Worm (Caenorhabditis elegans): Measurements from ENCODE around the gene F44A6.4.

Gene F44A6.4

DNA sequence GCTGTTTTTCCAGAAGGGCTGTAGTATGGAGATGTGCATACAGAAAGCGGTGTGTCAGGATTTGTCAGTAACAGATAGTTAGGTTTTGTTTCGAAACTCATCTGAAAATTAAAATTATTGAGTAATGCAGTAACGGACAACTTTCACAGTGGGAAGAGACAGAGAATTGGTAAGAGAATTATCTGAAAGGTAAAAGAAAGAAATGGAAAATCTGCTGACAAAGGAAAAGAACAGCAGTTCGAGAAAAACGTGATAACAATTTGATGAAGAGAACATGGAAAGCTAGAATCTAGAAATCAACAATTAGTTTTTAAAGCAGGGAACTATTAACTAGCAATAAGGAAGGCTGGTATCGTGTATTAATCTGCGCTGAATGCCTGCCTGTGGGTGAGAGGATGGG, 10.0 kb downstream of the F44A6.4 start, which contains the start of gene sex-1:
Gene sex-1, minus strand, starts transcription at position 101 of the 400 bp plus-strand sequence.
- TF ChIP-seq sdz-38 (tag; optimal IDR thresholded peaks at IDR 0.05) (no peak), F22D6.2 (tag; optimal IDR thresholded peaks at IDR 0.05) (no peak), T07F8.4 (tag; optimal IDR thresholded peaks at IDR 0.05) (no peak), hlh-26 (GFP tag; conservative IDR thresholded peaks at IDR 0.05) (no peak), akir-1 (GFP tag; optimal IDR thresholded peaks at IDR 0.05) (no peak), lsl-1 (GFP tag; optimal IDR thresholded peaks at IDR 0.05) (no peak), lin-40 (tag; optimal IDR thresholded peaks at IDR 0.05) (no peak), mxl-1 (tag; optimal IDR thresholded peaks at IDR 0.05) (no peak), bed-1 (GFP tag; IDR thresholded peaks at IDR 0.05) (no peak), tlf-1 (GFP tag; optimal IDR thresholded peaks at IDR 0.05) (no peak), rec-8 (tag; optimal IDR thresholded peaks at IDR 0.05) (no peak), lsy-27 (tag; optimal IDR thresholded peaks at IDR 0.05; ENCODE audit: borderline replicate concordance, insufficient read depth) (no peak), gei-17 (GFP tag; optimal IDR thresholded peaks at IDR 0.05) (no peak), B0035.1 (tag; optimal IDR thresholded peaks at IDR 0.05) (no peak), madf-8 (GFP tag; conservative IDR thresholded peaks at IDR 0.05) (no peak), ceh-100 (GFP tag; IDR thresholded peaks at IDR 0.05) (no peak)

DNA sequence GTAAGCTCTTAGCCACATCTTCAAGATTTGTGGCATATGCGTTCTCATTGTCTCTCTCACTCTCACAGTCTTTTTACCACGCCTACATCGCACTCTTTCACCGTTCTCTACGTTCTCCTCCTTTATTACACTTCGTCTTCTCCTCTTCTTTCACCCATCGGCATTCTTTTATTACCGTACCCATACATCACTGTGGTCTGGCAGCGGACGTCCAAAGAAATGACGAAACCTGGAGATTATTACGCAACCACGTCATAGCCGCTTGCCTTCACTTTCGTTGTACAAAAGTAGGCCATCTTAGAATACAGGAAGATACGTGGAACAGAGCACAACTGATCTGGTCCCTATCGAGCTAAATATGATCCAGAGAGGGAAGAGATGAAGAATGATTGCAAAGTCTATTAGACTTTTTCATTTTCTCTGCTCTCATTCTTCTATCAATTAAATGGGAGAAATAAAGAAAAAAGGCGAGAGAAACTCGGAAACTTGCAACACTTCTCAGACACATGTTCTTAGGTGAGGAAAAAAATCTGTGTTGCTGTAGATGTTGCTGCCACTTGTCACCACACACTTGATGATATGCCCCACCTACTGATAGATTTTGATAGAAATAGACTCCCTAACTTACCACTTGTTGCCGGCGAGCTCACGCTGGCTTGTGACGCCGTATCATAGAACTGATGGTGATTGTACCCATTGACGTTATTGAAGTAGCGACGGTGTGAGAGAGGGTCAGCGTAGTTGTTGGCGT, 10.8 kb downstream of the F44A6.4 start:
- TF ChIP-seq unc-62 (GFP tag; optimal IDR thresholded peaks at IDR 0.05) (peak; percentile 27), repo-1 (tag; optimal IDR thresholded peaks at IDR 0.05) (no peak)

DNA sequence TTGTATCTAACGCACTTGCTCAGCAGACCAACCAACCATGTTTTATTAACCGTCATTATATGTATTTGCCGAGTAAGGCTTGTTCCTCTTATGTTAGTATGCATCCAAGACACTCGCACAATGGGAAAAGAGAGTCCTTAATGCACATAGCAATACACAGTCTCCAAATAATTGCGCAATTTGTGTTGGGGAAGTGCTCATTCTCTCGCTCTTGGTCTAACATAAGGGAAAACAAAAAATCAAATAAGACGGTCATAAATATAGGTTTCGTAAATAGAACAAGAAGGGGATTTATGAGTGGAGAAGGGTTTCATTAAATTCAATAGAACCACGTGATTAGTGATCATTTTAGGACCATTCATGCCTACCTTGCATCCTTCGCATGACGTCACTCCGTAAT, 11.8 kb downstream of the F44A6.4 start:
- TF ChIP-seq bed-1 (GFP tag; IDR thresholded peaks at IDR 0.05) (no peak), egrh-3 (GFP tag; IDR thresholded peaks at IDR 0.05) (no peak), lsl-1 (GFP tag; optimal IDR thresholded peaks at IDR 0.05) (no peak), Y53G8AR.9 (GFP tag; conservative IDR thresholded peaks at IDR 0.05) (no peak), B0261.1 (tag; optimal IDR thresholded peaks at IDR 0.05) (no peak), F22D6.2 (tag; optimal IDR thresholded peaks at IDR 0.05) (no peak), F49E8.2 (tag; optimal IDR thresholded peaks at IDR 0.05; ENCODE audit: insufficient read depth) (no peak), unc-62 (GFP tag; optimal IDR thresholded peaks at IDR 0.05) (no peak), ccch-3 (GFP tag; optimal IDR thresholded peaks at IDR 0.05) (no peak), athp-1 (tag; optimal IDR thresholded peaks at IDR 0.05) (no peak), zim-3 (tag; optimal IDR thresholded peaks at IDR 0.05) (no peak), madf-10 (tag; optimal IDR thresholded peaks at IDR 0.05) (no peak), chd-7 (tag; optimal IDR thresholded peaks at IDR 0.05) (no peak), ama-1 (optimal IDR thresholded peaks at IDR 0.05) (no peak), ama-1 (GFP tag; optimal IDR thresholded peaks at IDR 0.05) (no peak), hmg-20 (GFP tag; IDR thresholded peaks at IDR 0.05) (no peak), nhr-179 (tag; optimal IDR thresholded peaks at IDR 0.05) (no peak), F33H1.4 (GFP tag; IDR thresholded peaks at IDR 0.05) (no peak), ceh-91 (GFP tag; IDR thresholded peaks at IDR 0.05) (no peak)

DNA sequence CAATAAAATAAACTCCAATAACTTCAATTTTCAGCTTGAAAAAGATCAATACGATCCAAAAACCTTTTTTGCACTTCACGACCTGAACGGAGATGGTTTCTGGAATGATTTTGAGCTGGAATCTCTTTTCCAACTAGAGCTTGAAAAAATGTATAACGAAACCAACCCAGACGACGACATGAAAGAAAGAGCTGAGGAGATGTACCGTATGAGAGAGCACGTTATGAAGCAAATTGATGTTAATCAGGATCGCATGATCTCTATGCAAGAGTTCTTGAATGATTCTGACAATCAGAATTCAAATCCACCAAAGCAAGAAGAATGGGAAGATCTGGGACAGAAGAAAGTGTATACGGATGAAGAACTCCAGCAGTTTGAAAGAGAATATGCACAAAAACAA, 16.1 kb downstream of the F44A6.4 start:
- TF ChIP-seq ekl-4 (GFP tag; IDR thresholded peaks at IDR 0.05) (no peak), tbp1 (GFP tag; optimal IDR thresholded peaks at IDR 0.05) (no peak), ets-4 (GFP tag; optimal IDR thresholded peaks at IDR 0.05) (no peak), ZK185.1 (tag; optimal IDR thresholded peaks at IDR 0.05; ENCODE audit: poor library complexity, severe bottlenecking) (no peak)
